Worm (Caenorhabditis elegans) whole organism, late embryonic: ENCODE measurements around the gene C16C8.21.

Experiments used
- C08G9.2 ChIP-seq: sonication (generic microtip); optimal IDR thresholded peaks from 2 replicates; lab custom pipeline; 2016; ENCODE audit warnings: mild to moderate bottlenecking, missing genetic modification characterization, moderate library complexity, missing compliant biosample characterization
- F13H6.1 ChIP-seq: sonication (generic microtip); optimal IDR thresholded peaks from 2 replicates; lab custom pipeline; 2016; ENCODE audit warnings: missing genetic modification characterization, missing compliant biosample characterization
- K02D7.2 ChIP-seq: sonication (generic microtip); optimal IDR thresholded peaks from 2 replicates; lab custom pipeline; 2017; ENCODE audit warnings: mild to moderate bottlenecking, missing genetic modification characterization, missing compliant biosample characterization
- T23F11.4 ChIP-seq: fragments of 200-800 bp; sonication (Bioruptor generic); optimal IDR thresholded peaks from 2 replicates; lab custom pipeline; 2018; ENCODE audit warnings: mild to moderate bottlenecking, missing genetic modification characterization, missing compliant biosample characterization
- Y22D7AL.16 ChIP-seq: sonication (generic microtip); optimal IDR thresholded peaks from 2 replicates; lab custom pipeline; 2016; ENCODE audit warnings: missing genetic modification characterization, missing compliant biosample characterization
- ceh-14 ChIP-seq: sonication (generic microtip); optimal IDR thresholded peaks from 2 replicates; lab custom pipeline; 2016; ENCODE audit warnings: missing genotype, missing genetic modification characterization, missing compliant biosample characterization
- ceh-19 ChIP-seq: fragments of 200-800 bp; sonication (Bioruptor generic); optimal IDR thresholded peaks from 2 replicates; lab custom pipeline; 2018; ENCODE audit warnings: mild to moderate bottlenecking, missing genetic modification characterization, missing compliant biosample characterization
- ceh-22 ChIP-seq: sonication (generic microtip); optimal IDR thresholded peaks from 2 replicates; lab custom pipeline; 2017; ENCODE audit warnings: missing biosample characterization, missing genetic modification characterization
- ceh-45 ChIP-seq: fragments of 200-800 bp; sonication (Bioruptor generic); IDR thresholded peaks from 2 replicates; pipeline ENCODE4 v1.3.6; 2022; ENCODE audit warnings: missing genetic modification reagents, missing genetic modification characterization, missing compliant biosample characterization
- ceh-9 ChIP-seq: sonication (generic microtip); optimal IDR thresholded peaks from 2 replicates; lab custom pipeline; 2016; ENCODE audit warnings: mild to moderate bottlenecking, missing genetic modification characterization, inconsistent platforms, missing compliant biosample characterization
- che-1 ChIP-seq: sonication (generic microtip); optimal IDR thresholded peaks from 2 replicates; lab custom pipeline; 2016; ENCODE audit warnings: mild to moderate bottlenecking, missing genetic modification characterization, missing compliant biosample characterization
- dve-1 ChIP-seq: sonication (generic microtip); optimal IDR thresholded peaks from 2 replicates; lab custom pipeline; 2017; ENCODE audit warnings: antibody characterized with exemption, mild to moderate bottlenecking, missing genetic modification characterization, missing compliant biosample characterization
- elt-2 ChIP-seq: sonication (generic microtip); optimal IDR thresholded peaks from 2 replicates; lab custom pipeline; 2016; ENCODE audit warnings: missing genetic modification reagents, missing genetic modification characterization, missing compliant biosample characterization
- ets-4 ChIP-seq: sonication (generic microtip); optimal IDR thresholded peaks from 2 replicates; lab custom pipeline; 2016; ENCODE audit warnings: missing genetic modification characterization, missing compliant biosample characterization
- eyg-1 ChIP-seq: sonication (generic microtip); optimal IDR thresholded peaks from 2 replicates; lab custom pipeline; 2016; ENCODE audit warnings: missing genotype, missing genetic modification characterization, missing compliant biosample characterization
- fax-1 ChIP-seq: sonication (generic microtip); optimal IDR thresholded peaks from 2 replicates; lab custom pipeline; 2016; ENCODE audit warnings: missing genotype, missing genetic modification characterization, missing compliant biosample characterization
- fkh-10 ChIP-seq: fragments of 150-350 bp; optimal IDR thresholded peaks from 2 replicates; lab custom pipeline; 2014; ENCODE audit warnings: missing biosample characterization, missing genetic modification reagents, missing genetic modification characterization
- gmeb-2 ChIP-seq: sonication (generic microtip); optimal IDR thresholded peaks from 2 replicates; lab custom pipeline; 2016; ENCODE audit warnings: missing genetic modification characterization, inconsistent platforms, missing compliant biosample characterization
- hlh-30 ChIP-seq: sonication (generic microtip); optimal IDR thresholded peaks from 2 replicates; lab custom pipeline; 2017; ENCODE audit warnings: antibody characterized with exemption, missing genetic modification characterization, missing compliant biosample characterization; ENCODE audit not compliant: insufficient read depth
- hlh-6 ChIP-seq: sonication (generic microtip); optimal IDR thresholded peaks from 2 replicates; lab custom pipeline; 2016; ENCODE audit warnings: missing genotype, missing genetic modification characterization, missing compliant biosample characterization
- hlh-8 ChIP-seq: sonication (generic microtip); optimal IDR thresholded peaks from 2 replicates; lab custom pipeline; 2016; ENCODE audit warnings: missing genotype, missing genetic modification characterization, missing compliant biosample characterization
- lim-6 ChIP-seq: sonication (generic microtip); optimal IDR thresholded peaks from 2 replicates; lab custom pipeline; 2016; ENCODE audit warnings: missing genetic modification characterization, missing compliant biosample characterization
- pag-3 ChIP-seq: sonication (generic microtip); optimal IDR thresholded peaks from 2 replicates; lab custom pipeline; 2016; ENCODE audit warnings: missing compliant biosample characterization, missing genetic modification characterization, borderline replicate concordance
- pat-9 ChIP-seq: fragments of 200-800 bp; sonication (Bioruptor generic); optimal IDR thresholded peaks from 2 replicates; lab custom pipeline; 2018; ENCODE audit warnings: mild to moderate bottlenecking, missing genetic modification characterization, moderate library complexity, missing compliant biosample characterization
- pax-1 ChIP-seq: fragments of 150-350 bp; optimal IDR thresholded peaks from 2 replicates; lab custom pipeline; 2014; ENCODE audit warnings: missing biosample characterization, missing genetic modification characterization
- pqm-1 ChIP-seq: sonication (generic microtip); optimal IDR thresholded peaks from 2 replicates; lab custom pipeline; 2016; ENCODE audit warnings: missing genetic modification characterization, missing compliant biosample characterization
- ref-2 ChIP-seq: sonication (generic microtip); optimal IDR thresholded peaks from 2 replicates; lab custom pipeline; 2016; ENCODE audit warnings: missing genetic modification characterization, missing compliant biosample characterization
- rnt-1 ChIP-seq: sonication (generic microtip); optimal IDR thresholded peaks from 2 replicates; lab custom pipeline; 2016; ENCODE audit warnings: missing genetic modification characterization, missing compliant biosample characterization
- sox-2 ChIP-seq: fragments of 200-800 bp; sonication (Bioruptor generic); IDR thresholded peaks from 2 replicates; pipeline ENCODE4 v1.3.6; 2022; ENCODE audit warnings: missing genetic modification reagents, missing genetic modification characterization, missing compliant biosample characterization
- sox-4 ChIP-seq: sonication (generic microtip); optimal IDR thresholded peaks from 2 replicates; lab custom pipeline; 2017; ENCODE audit warnings: mild to moderate bottlenecking, missing genetic modification characterization, inconsistent platforms, missing compliant biosample characterization
- tbx-2 ChIP-seq: sonication (generic microtip); optimal IDR thresholded peaks from 2 replicates; lab custom pipeline; 2016; ENCODE audit warnings: missing genetic modification characterization, missing compliant biosample characterization
- ttx-3 ChIP-seq: sonication (generic microtip); optimal IDR thresholded peaks from 2 replicates; lab custom pipeline; 2016; ENCODE audit warnings: missing genetic modification reagents, missing genetic modification characterization, missing compliant biosample characterization
- unc-55 ChIP-seq: sonication (generic microtip); optimal IDR thresholded peaks from 2 replicates; lab custom pipeline; 2017; ENCODE audit warnings: missing biosample characterization, missing genetic modification reagents, missing genetic modification characterization
- unc-86 ChIP-seq: sonication (generic microtip); optimal IDR thresholded peaks from 2 replicates; lab custom pipeline; 2016; ENCODE audit warnings: missing genetic modification characterization, missing compliant biosample characterization
- ztf-16 ChIP-seq: sonication (generic microtip); optimal IDR thresholded peaks from 2 replicates; lab custom pipeline; 2017; ENCODE audit warnings: missing genetic modification characterization, missing compliant biosample characterization

C16C8.21 gene

ce11 chrII:3414383-3414910 lies 33.6 kb upstream of the C16C8.21 start, which contains the start of the genes F18A12.7 and F18A12.2:
Gene F18A12.7 (minus strand): TSS chrII:3414483.
Gene F18A12.2 (plus strand): TSS chrII:3414860.
- no peak for TF ChIP-seq rnt-1 (tag; lab: Kevin White, UChicago)
- no peak for TF ChIP-seq eyg-1 (tag; lab: Kevin White, UChicago)
- no peak for TF ChIP-seq F13H6.1
- TF ChIP-seq Y22D7AL.16 (tag; lab: Kevin White, UChicago) = no peak
- TF ChIP-seq ceh-14 (tag; lab: Kevin White, UChicago) = no peak
- TF ChIP-seq tbx-2 (tag; lab: Kevin White, UChicago) = no peak
- TF ChIP-seq ref-2 (tag; lab: Kevin White, UChicago) = no peak
- TF ChIP-seq fkh-10 (GFP tag; lab: Kevin White, UChicago) = no peak
- no peak for TF ChIP-seq ceh-19 (GFP tag; lab: Kevin White, UChicago)
- TF ChIP-seq unc-55 (GFP tag; lab: Kevin White, UChicago) = no peak
- no peak for TF ChIP-seq pax-1 (tag; lab: Kevin White, UChicago)
- TF ChIP-seq hlh-6 (tag; lab: Kevin White, UChicago) = no peak
- TF ChIP-seq sox-2 (GFP tag; lab: Robert Waterston, UW) = no peak
- no peak for TF ChIP-seq ceh-45 (GFP tag; lab: Robert Waterston, UW)
- TF ChIP-seq, all 69 proteins: peak for 0

DNA sequence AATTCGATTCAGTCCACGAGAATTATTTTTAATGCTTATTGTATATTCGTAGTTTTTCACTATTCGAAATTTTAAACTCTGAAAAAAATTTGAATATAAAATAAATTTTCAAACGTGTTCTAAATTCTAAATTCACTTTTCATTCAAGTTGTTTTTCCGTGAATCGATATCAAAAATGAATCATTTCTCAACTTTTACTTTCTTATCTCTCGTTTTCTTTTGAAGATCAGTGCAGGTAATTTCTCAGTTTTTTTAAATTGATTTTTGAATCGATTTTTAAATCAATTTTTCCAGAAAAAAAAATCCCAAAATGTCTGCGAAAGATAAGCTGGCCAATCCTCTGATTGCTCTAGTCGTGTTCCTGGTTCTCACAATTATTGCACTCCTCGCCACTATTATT lies 31.5 kb upstream of the C16C8.21 start, which contains the start of gene nep-6:
Gene nep-6 (plus strand): TSS at position 301 of the 400 bp plus-strand sequence.
- TF ChIP-seq hlh-8 (tag; lab: Kevin White, UChicago) (no peak), elt-2 (tag; lab: Kevin White, UChicago) (no peak), ttx-3 (tag; lab: Kevin White, UChicago) (no peak), rnt-1 (tag; lab: Kevin White, UChicago) (no peak), sox-4 (tag; lab: Kevin White, UChicago) (no peak), ztf-16 (tag; lab: Kevin White, UChicago) (no peak), sox-2 (GFP tag; lab: Robert Waterston, UW) (no peak), pqm-1 (no peak), lim-6 (tag; lab: Kevin White, UChicago) (no peak), dve-1 (no peak), pag-3 (tag; lab: Kevin White, UChicago) (no peak), gmeb-2 (tag; lab: Kevin White, UChicago) (no peak), hlh-6 (tag; lab: Kevin White, UChicago) (no peak), C08G9.2 (tag; lab: Kevin White, UChicago) (no peak), fkh-10 (GFP tag; lab: Kevin White, UChicago) (no peak), pax-1 (tag; lab: Kevin White, UChicago) (no peak), K02D7.2 (tag; lab: Kevin White, UChicago) (no peak)

- TF ChIP-seq hlh-30 (tag; lab: Kevin White, UChicago) (no peak), ceh-19 (GFP tag; lab: Kevin White, UChicago) (no peak), ceh-22 (no peak), tbx-2 (tag; lab: Kevin White, UChicago) (no peak), dve-1 (no peak), F13H6.1 (no peak), eyg-1 (tag; lab: Kevin White, UChicago) (no peak), unc-86 (tag; lab: Kevin White, UChicago) (no peak), C08G9.2 (tag; lab: Kevin White, UChicago) (no peak), sox-2 (GFP tag; lab: Robert Waterston, UW) (no peak), lim-6 (tag; lab: Kevin White, UChicago) (no peak), ets-4 (tag; lab: Kevin White, UChicago) (no peak), fax-1 (tag; lab: Kevin White, UChicago) (no peak), T23F11.4 (no peak), che-1 (no peak), pat-9 (tag; lab: Kevin White, UChicago) (no peak), ceh-9 (no peak)
Observed at ce11 chrII:3422938-3423337, 25.1 kb upstream of the C16C8.21 start.
